Worm (Caenorhabditis elegans) whole organism, L4 larva: Measurements from ENCODE around the gene trk-1.

Source experiments
- ZK337.2 ChIP-seq: fragments of 200-800 bp; sonication (Bioruptor generic); IDR thresholded peaks from 2 replicates; pipeline ENCODE4 v1.3.6; 2022; ENCODE audit warnings: missing genetic modification reagents, missing genetic modification characterization, missing compliant biosample characterization
- lin-15B ChIP-seq: fragments of 150-350 bp; sonication (generic microtip); optimal IDR thresholded peaks from 3 replicates; lab custom pipeline; 2014; ENCODE audit warnings: missing biosample characterization, missing genetic modification characterization
- lsy-2 ChIP-seq, 2 experiments: fragments of 150-350 bp in 1 of 2; sonication (generic microtip) in 1 of 2; optimal IDR thresholded peaks; 2 replicates each; lab custom pipeline; 2014 to 2017; ENCODE audit warnings: missing biosample characterization in 2 of 2, missing genetic modification characterization in 2 of 2
- mdl-1 ChIP-seq, 2 experiments: fragments of 150-350 bp in 1 of 2; sonication (generic microtip) in 1 of 2; optimal IDR thresholded peaks; 2 replicates each; lab custom pipeline; 2014 to 2017; ENCODE audit warnings: missing biosample characterization in 2 of 2, missing genetic modification characterization in 2 of 2
- snpc-4 ChIP-seq: fragments of 150-350 bp; optimal IDR thresholded peaks from 2 replicates; lab custom pipeline; 2014; ENCODE audit warnings: missing biosample characterization, missing genetic modification characterization
- unc-62 ChIP-seq, 3 experiments: fragments of 150-350 bp in 1 of 3; sonication (generic microtip); optimal IDR thresholded peaks in 2 of 3; peaks in 1 of 3; 1 replicate in 1 of 3; 2 replicates in 2 of 3; lab custom pipeline; 2014 to 2017; ENCODE audit warnings: missing biosample characterization in 3 of 3, missing genetic modification characterization in 3 of 3, missing genetic modification reagents in 3 of 3, missing genotype in 1 of 3

- TF ChIP-seq lin-15B (tag; lab: Kevin White, UChicago) (no peak), ZK337.2 (GFP tag; lab: Robert Waterston, UW) (no peak), mdl-1 (tag; optimal IDR thresholded peaks at IDR 0.05; lab: Kevin White, UChicago) (no peak), snpc-4 (tag; lab: Kevin White, UChicago) (no peak), unc-62 (GFP tag; optimal IDR thresholded peaks at IDR 0.05 in 1 of 2; lab: Kevin White, UChicago) (peak in 1 of 2 experiments; percentile 79), unc-62 (tag; optimal IDR thresholded peaks at IDR 0.05; lab: Kevin White, UChicago) (no peak), lsy-2 (tag; optimal IDR thresholded peaks at IDR 0.05; lab: Kevin White, UChicago) (no peak)
Observed at ce11 chrX:8963469-8963868, 12.7 kb upstream of the trk-1 start.
